Fruit fly (Drosophila melanogaster) whole organism, embryonic: Measurements from ENCODE around the gene Son.

Source experiments
- CG3847 ChIP-seq: fragments of 200-800 bp; sonication (Bioruptor generic); IDR thresholded peaks from 2 replicates; pipeline ENCODE4 v1.3.6; 2022; ENCODE audit warnings: missing biosample characterization, missing genetic modification characterization
- Gsc ChIP-seq: fragments of 200-800 bp; sonication (Bioruptor generic); IDR thresholded peaks from 2 replicates; pipeline ENCODE4 v1.3.6; 2022; ENCODE audit warnings: missing biosample characterization, missing genetic modification characterization
- sna ChIP-seq: fragments of 200-800 bp; sonication (Bioruptor generic); IDR thresholded peaks from 2 replicates; pipeline ENCODE4 v1.3.6; 2022; ENCODE audit warnings: missing biosample characterization, missing genetic modification characterization; ENCODE audit not compliant: partially characterized antibody

DNA sequence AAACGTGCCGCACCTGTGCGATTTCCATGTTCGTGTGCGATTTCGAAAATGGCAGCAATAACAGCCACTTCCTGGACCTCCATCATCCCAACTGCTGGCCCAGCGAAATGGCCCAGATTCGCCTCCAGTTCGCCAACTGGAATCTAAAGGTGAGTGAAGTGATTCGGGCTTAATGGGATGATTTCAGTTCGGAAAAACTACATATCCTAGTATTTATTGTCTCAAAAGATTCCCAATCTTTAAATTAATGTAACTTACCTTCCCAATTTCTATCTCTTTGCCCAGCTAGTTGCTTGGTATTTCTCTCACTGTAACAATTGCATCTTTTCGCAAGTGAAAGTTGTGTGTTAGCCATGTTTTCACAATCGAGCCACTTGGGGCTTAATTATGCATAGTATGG is 4.1 kb downstream of the Son start:
- TF ChIP-seq Gsc (GFP tag; lab: Robert Waterston, UW): no peak
- no peak for TF ChIP-seq CG3847 (GFP tag; lab: Robert Waterston, UW)
- TF ChIP-seq sna: no peak
